Worm (Caenorhabditis elegans) whole organism, L4/young adult: ENCODE results near the gene B0507.8.

Experiments
- W03F9.2 ChIP-seq: fragments of 150-350 bp; optimal IDR thresholded peaks from 2 replicates; lab custom pipeline; 2014; ENCODE audit warnings: missing biosample characterization, missing genetic modification characterization
- him-1 ChIP-seq: sonication (generic microtip); optimal IDR thresholded peaks from 2 replicates; lab custom pipeline; 2016; ENCODE audit warnings: missing genotype, missing genetic modification reagents, missing genetic modification characterization, missing compliant biosample characterization

ce11 chrV:8732934-8733333, 29.8 kb downstream of the B0507.8 start, which contains the start of gene ZC196.4:
- TF ChIP-seq W03F9.2 (tag; lab: Kevin White, UChicago) (no peak), him-1 (tag; lab: Kevin White, UChicago) (no peak)
